Worm (Caenorhabditis elegans) whole organism, early embryonic: ENCODE results near the gene oac-5.

Source experiments
- B0310.2 ChIP-seq: sonication (generic microtip); optimal IDR thresholded peaks from 2 replicates; lab custom pipeline; 2016; ENCODE audit warnings: mild to moderate bottlenecking, missing genetic modification characterization, missing compliant biosample characterization
- F13C5.2 ChIP-seq: sonication (generic microtip); optimal IDR thresholded peaks from 2 replicates; lab custom pipeline; 2017; ENCODE audit warnings: mild to moderate bottlenecking, missing genetic modification characterization, inconsistent platforms, missing compliant biosample characterization
- aly-1 ChIP-seq: sonication (generic microtip); optimal IDR thresholded peaks from 2 replicates; lab custom pipeline; 2016; ENCODE audit warnings: missing genetic modification characterization, missing compliant biosample characterization
- ama-1 ChIP-seq: fragments of 150-350 bp; optimal IDR thresholded peaks from 2 replicates; lab custom pipeline; 2014
- ceh-13 ChIP-seq: fragments of 200-800 bp; sonication (Bioruptor generic); optimal IDR thresholded peaks from 2 replicates; lab custom pipeline; 2018; ENCODE audit warnings: mild to moderate bottlenecking, missing genetic modification characterization, missing compliant biosample characterization
- ceh-36 ChIP-seq: sonication (generic microtip); optimal IDR thresholded peaks from 2 replicates; lab custom pipeline; 2016; ENCODE audit warnings: missing genetic modification characterization, inconsistent platforms, missing compliant biosample characterization
- ets-7 ChIP-seq: sonication (generic microtip); optimal IDR thresholded peaks from 2 replicates; lab custom pipeline; 2016; ENCODE audit warnings: missing genotype, missing genetic modification characterization, missing compliant biosample characterization
- flt-1 ChIP-seq: fragments of 200-800 bp; sonication (Bioruptor generic); IDR thresholded peaks from 2 replicates; pipeline ENCODE4 v1.3.6; 2022; ENCODE audit warnings: missing genetic modification characterization, missing compliant biosample characterization
- hmbx-1 ChIP-seq: sonication (generic microtip); optimal IDR thresholded peaks from 2 replicates; lab custom pipeline; 2016; ENCODE audit warnings: mild to moderate bottlenecking, missing genetic modification characterization, missing compliant biosample characterization
- hmg-4 ChIP-seq: fragments of 200-800 bp; sonication (Bioruptor generic); optimal IDR thresholded peaks from 2 replicates; lab custom pipeline; 2018; ENCODE audit warnings: mild to moderate bottlenecking, missing genetic modification characterization, missing compliant biosample characterization
- hnd-1 ChIP-seq: sonication (generic microtip); optimal IDR thresholded peaks from 2 replicates; lab custom pipeline; 2016; ENCODE audit warnings: missing genetic modification characterization, missing compliant biosample characterization
- pes-1 ChIP-seq: fragments of 200-800 bp; sonication (Bioruptor generic); IDR thresholded peaks from 2 replicates; pipeline ENCODE4 v1.3.6; 2022; ENCODE audit warnings: missing genetic modification reagents, missing genetic modification characterization, missing compliant biosample characterization
- scrt-1 ChIP-seq: fragments of 200-800 bp; sonication (Bioruptor generic); IDR thresholded peaks from 2 replicates; pipeline ENCODE4 v1.3.6; 2022; ENCODE audit warnings: missing genetic modification characterization, missing compliant biosample characterization
- sea-1 ChIP-seq: fragments of 200-800 bp; sonication (Bioruptor generic); conservative IDR thresholded peaks from 2 replicates; pipeline ENCODE4 v1.3.6; 2022; ENCODE audit warnings: missing genetic modification characterization, missing compliant biosample characterization
- tbx-11 ChIP-seq: fragments of 200-800 bp; sonication (Bioruptor generic); IDR thresholded peaks from 2 replicates; pipeline ENCODE4 v1.3.6; 2022; ENCODE audit warnings: missing genetic modification characterization, missing compliant biosample characterization
- tbx-37 ChIP-seq: fragments of 200-800 bp; sonication (Bioruptor generic); conservative IDR thresholded peaks from 2 replicates; pipeline ENCODE4 v1.3.6; 2022; ENCODE audit warnings: missing genetic modification reagents, missing genetic modification characterization, missing compliant biosample characterization
- tra-4 ChIP-seq: sonication (generic microtip); optimal IDR thresholded peaks from 2 replicates; lab custom pipeline; 2017; ENCODE audit warnings: missing genetic modification characterization, missing compliant biosample characterization

The oac-5 gene

DNA sequence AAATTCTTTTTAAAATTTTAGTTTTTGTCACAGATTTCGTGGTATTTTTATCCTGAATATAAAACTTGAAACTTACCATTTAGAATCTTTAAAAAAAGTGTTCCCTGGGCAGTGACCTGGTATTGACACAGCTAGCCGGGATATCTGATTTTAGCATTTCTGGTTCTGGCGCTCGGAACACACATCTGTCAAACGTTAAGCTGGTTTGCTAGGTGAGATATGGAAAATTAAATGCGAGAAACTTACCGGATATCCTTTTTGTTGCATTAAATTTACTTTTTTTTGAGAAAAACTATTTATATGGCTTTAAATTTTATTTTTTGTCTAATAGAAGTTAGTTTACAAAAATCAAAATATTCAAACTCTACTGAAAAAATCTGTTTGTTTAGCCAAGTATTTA is 6.7 kb upstream of the oac-5 start, which contains the start of gene F28G4.4:
TSS of gene F28G4.4 (minus strand) at position 101 of the 400 bp plus-strand sequence.
- TF ChIP-seq pes-1 (GFP tag; lab: Robert Waterston, UW) (no peak), ama-1 (lab: Kevin White, UChicago) (no peak), F13C5.2 (tag; lab: Kevin White, UChicago) (no peak), flt-1 (GFP tag; lab: Robert Waterston, UW) (no peak), tbx-37 (no peak), ceh-13 (GFP tag; lab: Kevin White, UChicago) (no peak), tra-4 (tag; lab: Kevin White, UChicago) (no peak), B0310.2 (tag; lab: Kevin White, UChicago) (no peak), scrt-1 (GFP tag; lab: Robert Waterston, UW) (no peak), ets-7 (tag; lab: Kevin White, UChicago) (no peak), hnd-1 (tag; lab: Kevin White, UChicago) (no peak), tbx-11 (GFP tag; lab: Robert Waterston, UW) (no peak), hmg-4 (GFP tag; lab: Kevin White, UChicago) (no peak), hmbx-1 (tag; lab: Kevin White, UChicago) (no peak), ceh-36 (no peak), aly-1 (no peak), sea-1 (GFP tag; lab: Robert Waterston, UW) (no peak)

DNA sequence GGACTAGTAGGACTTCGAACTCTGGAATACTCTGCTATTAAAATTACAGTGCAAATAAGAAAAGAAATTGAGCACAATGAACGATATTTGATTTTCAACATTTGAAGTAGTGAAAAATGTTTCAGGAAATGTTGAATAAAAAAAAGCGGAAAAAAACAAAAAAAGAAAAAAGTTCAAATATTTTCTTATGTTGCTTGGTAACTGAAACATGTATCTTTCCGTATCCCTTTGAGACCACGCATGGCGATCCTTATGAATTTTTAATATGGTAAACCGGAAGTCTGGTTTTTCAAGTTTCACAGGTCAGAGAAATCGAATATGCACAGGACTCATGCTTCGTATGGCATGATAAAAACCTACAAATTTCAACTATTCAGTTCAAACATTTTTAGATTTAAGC is 4.9 kb upstream of the oac-5 start, which contains the start of gene F28G4.3:
TSS of gene F28G4.3 (minus strand) at position 101 of the 400 bp plus-strand sequence.
- TF ChIP-seq hmbx-1 (tag; lab: Kevin White, UChicago) (no peak), ceh-36 (no peak), B0310.2 (tag; lab: Kevin White, UChicago) (no peak), scrt-1 (GFP tag; lab: Robert Waterston, UW) (no peak), F13C5.2 (tag; lab: Kevin White, UChicago) (no peak), tbx-11 (GFP tag; lab: Robert Waterston, UW) (no peak), flt-1 (GFP tag; lab: Robert Waterston, UW) (no peak), sea-1 (GFP tag; lab: Robert Waterston, UW) (no peak), tra-4 (tag; lab: Kevin White, UChicago) (no peak), pes-1 (GFP tag; lab: Robert Waterston, UW) (no peak), ama-1 (lab: Kevin White, UChicago) (no peak), hmg-4 (GFP tag; lab: Kevin White, UChicago) (no peak), tbx-37 (no peak), ceh-13 (GFP tag; lab: Kevin White, UChicago) (no peak), aly-1 (no peak), ets-7 (tag; lab: Kevin White, UChicago) (no peak), hnd-1 (tag; lab: Kevin White, UChicago) (no peak)

DNA sequence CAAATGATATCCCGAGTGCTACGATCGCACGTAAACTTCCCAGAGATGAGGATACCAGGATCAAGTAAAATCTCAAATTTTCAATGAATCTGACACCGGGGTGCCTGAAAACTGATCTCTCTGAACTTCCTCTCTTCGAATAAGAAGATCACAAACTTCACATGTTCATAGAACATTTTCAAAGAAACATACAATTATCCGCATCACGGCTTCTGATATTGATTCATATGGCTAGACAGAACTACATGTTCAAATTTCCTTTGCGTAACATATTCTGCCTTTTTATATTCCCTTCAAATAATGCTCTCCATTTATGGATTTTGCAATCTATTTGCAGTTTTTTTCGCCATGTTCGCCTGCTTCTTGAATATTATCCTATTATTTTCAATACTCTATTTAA is 4.6 kb downstream of the oac-5 start, which contains the start of gene srbc-83:
TSS of gene srbc-83 (plus strand) at position 301 of the 400 bp plus-strand sequence.
- no peak for TF ChIP-seq ama-1 (lab: Kevin White, UChicago)
- TF ChIP-seq pes-1 (GFP tag; lab: Robert Waterston, UW), result no peak
- TF ChIP-seq tbx-11 (GFP tag; lab: Robert Waterston, UW), result no peak
- no peak for TF ChIP-seq tbx-37
- TF ChIP-seq hnd-1 (tag; lab: Kevin White, UChicago), result no peak
- TF ChIP-seq scrt-1 (GFP tag; lab: Robert Waterston, UW), result no peak
- no peak for TF ChIP-seq hmg-4 (GFP tag; lab: Kevin White, UChicago)
- TF ChIP-seq tra-4 (tag; lab: Kevin White, UChicago), result no peak
- no peak for TF ChIP-seq hmbx-1 (tag; lab: Kevin White, UChicago)
- TF ChIP-seq aly-1, result no peak

DNA sequence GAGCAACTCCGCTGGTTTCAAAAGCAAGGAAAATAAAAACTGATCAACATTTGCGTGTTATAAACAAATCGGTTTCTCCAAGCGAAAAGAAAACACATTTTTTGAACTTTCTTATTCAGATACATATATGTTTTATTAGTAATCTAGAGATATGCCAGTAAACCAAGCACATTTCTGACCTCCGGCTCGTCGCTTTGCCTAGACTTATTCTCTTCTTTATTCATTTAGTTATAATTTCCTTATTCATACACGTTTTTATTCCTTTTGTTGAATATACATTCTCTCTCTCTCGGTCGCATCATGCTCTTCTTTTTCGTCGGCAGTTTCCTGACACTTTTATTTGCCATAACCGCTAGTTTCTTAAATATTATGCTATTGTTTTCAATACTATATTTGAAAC is 6.2 kb downstream of the oac-5 start, which contains the start of gene srbc-84:
TSS of gene srbc-84 (plus strand) at position 301 of the 400 bp plus-strand sequence.
- TF ChIP-seq ceh-36, result no peak
- no peak for TF ChIP-seq hmg-4 (GFP tag; lab: Kevin White, UChicago)
- no peak for TF ChIP-seq tra-4 (tag; lab: Kevin White, UChicago)
- no peak for TF ChIP-seq ama-1 (lab: Kevin White, UChicago)
- no peak for TF ChIP-seq flt-1 (GFP tag; lab: Robert Waterston, UW)
- TF ChIP-seq hnd-1 (tag; lab: Kevin White, UChicago), result no peak
- no peak for TF ChIP-seq B0310.2 (tag; lab: Kevin White, UChicago)
- TF ChIP-seq ceh-13 (GFP tag; lab: Kevin White, UChicago), result no peak
- TF ChIP-seq hmbx-1 (tag; lab: Kevin White, UChicago), result no peak
- TF ChIP-seq tbx-11 (GFP tag; lab: Robert Waterston, UW), result no peak
- TF ChIP-seq aly-1, result no peak
- TF ChIP-seq sea-1 (GFP tag; lab: Robert Waterston, UW), result no peak

DNA sequence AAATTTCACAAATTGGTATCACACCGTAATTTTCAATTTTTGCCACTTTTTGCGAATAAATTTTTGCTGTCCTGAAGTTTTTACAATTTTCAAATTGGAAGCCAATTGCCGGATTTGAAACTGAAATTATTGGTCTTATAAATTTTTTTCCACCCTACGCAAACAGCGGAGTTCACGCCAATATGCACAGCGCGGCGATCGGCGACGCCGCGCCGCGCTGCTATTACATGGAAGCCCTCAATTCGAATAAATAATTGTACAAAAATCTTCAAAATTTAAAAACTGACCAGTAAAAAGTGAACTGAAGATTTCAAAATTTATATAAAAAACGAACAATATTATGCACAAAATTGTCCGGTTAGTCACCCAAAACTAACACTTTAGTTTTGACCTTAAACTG is 7.3 kb downstream of the oac-5 start:
- TF ChIP-seq ets-7 (tag; lab: Kevin White, UChicago) (no peak), F13C5.2 (tag; lab: Kevin White, UChicago) (no peak), ama-1 (lab: Kevin White, UChicago) (no peak), scrt-1 (GFP tag; lab: Robert Waterston, UW) (no peak), pes-1 (GFP tag; lab: Robert Waterston, UW) (no peak), ceh-13 (GFP tag; lab: Kevin White, UChicago) (no peak), tra-4 (tag; lab: Kevin White, UChicago) (no peak), hmbx-1 (tag; lab: Kevin White, UChicago) (no peak), B0310.2 (tag; lab: Kevin White, UChicago) (no peak), hnd-1 (tag; lab: Kevin White, UChicago) (no peak), aly-1 (no peak), tbx-11 (GFP tag; lab: Robert Waterston, UW) (no peak), tbx-37 (no peak), hmg-4 (GFP tag; lab: Kevin White, UChicago) (no peak), sea-1 (GFP tag; lab: Robert Waterston, UW) (no peak), flt-1 (GFP tag; lab: Robert Waterston, UW) (no peak), ceh-36 (no peak)

DNA sequence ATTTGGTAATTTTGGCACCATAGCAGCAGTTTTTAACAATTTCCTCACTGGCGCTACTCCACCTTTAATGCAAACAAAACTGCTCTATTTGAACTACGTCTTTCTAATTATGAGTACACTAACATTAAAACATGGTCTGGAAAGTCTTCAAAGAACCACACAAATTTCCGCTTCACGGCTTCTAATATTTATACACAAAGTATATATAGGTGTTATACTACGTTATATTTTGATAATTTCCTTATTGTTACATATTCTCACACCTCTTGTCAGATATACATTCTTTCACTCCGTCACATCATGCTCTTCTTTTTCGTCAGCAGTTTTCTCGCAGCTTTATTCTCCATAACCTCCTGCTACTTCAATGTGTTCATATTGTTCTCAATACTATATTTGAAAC is 7.8 kb downstream of the oac-5 start, which contains the start of gene srbc-82:
TSS of gene srbc-82 (plus strand) at position 301 of the 400 bp plus-strand sequence.
- no peak for TF ChIP-seq F13C5.2 (tag; lab: Kevin White, UChicago)
- TF ChIP-seq hmg-4 (GFP tag; lab: Kevin White, UChicago), result no peak
- no peak for TF ChIP-seq pes-1 (GFP tag; lab: Robert Waterston, UW)
